Worm (Caenorhabditis elegans): ENCODE data around the gene K02G10.15.

DNA sequence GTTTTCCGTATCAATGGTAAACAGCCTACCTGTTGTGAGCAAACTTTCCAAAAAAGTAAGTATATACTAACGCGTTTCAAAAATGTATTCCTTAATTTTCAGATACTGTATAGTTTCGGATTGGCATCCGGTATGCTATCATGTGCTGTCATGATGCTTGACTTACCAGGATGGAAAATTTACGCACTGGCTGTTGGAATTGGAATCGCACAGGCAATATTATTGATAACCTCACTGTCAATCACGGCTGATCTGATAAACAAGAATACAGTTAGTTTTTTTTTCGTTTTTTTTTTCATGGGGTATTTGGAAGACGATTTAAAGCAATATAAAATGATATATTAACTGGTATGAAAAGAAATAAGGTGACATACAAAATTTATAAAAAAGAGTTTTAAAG lies 10.7 kb downstream of the K02G10.15 start:
- TF ChIP-seq ceh-36 (tag; optimal IDR thresholded peaks at IDR 0.05) (no peak), B0310.2 (tag; optimal IDR thresholded peaks at IDR 0.05) (no peak), ama-1 (optimal IDR thresholded peaks at IDR 0.05) (no peak), flt-1 (GFP tag; IDR thresholded peaks at IDR 0.05) (no peak), F13C5.2 (tag; optimal IDR thresholded peaks at IDR 0.05) (no peak), aly-1 (tag; optimal IDR thresholded peaks at IDR 0.05) (no peak), ceh-13 (GFP tag; optimal IDR thresholded peaks at IDR 0.05) (no peak), scrt-1 (GFP tag; IDR thresholded peaks at IDR 0.05) (no peak), tbx-37 (GFP tag; conservative IDR thresholded peaks at IDR 0.05) (no peak), pes-1 (GFP tag; IDR thresholded peaks at IDR 0.05) (no peak)

Measured in whole organism, early embryonic.